Fruit fly (Drosophila melanogaster) whole organism, prepupa: ENCODE results near the gene MFS3.

Experiments used
- CG10631 ChIP-seq: fragments of 200-800 bp; sonication (Bioruptor generic); optimal IDR thresholded peaks from 2 replicates; lab custom pipeline; 2016; ENCODE audit warnings: missing biosample characterization, missing genetic modification characterization
- CG10669 ChIP-seq: fragments of 200-800 bp; sonication (Bioruptor generic); optimal IDR thresholded peaks from 3 replicates; lab custom pipeline; 2018; ENCODE audit warnings: missing biosample characterization, mild to moderate bottlenecking, missing genetic modification characterization, moderate library complexity
- CG11762 ChIP-seq: fragments of 200-800 bp; sonication (Bioruptor generic); optimal IDR thresholded peaks from 3 replicates; lab custom pipeline; 2016; ENCODE audit warnings: missing biosample characterization, missing genetic modification characterization; ENCODE audit not compliant: insufficient read depth
- CG11902 ChIP-seq: fragments of 200-800 bp; sonication (Bioruptor generic); optimal IDR thresholded peaks from 3 replicates; lab custom pipeline; 2016; ENCODE audit warnings: missing biosample characterization, missing genetic modification characterization
- CG1621 ChIP-seq: fragments of 200-800 bp; sonication (Bioruptor generic); optimal IDR thresholded peaks from 3 replicates; lab custom pipeline; 2018; ENCODE audit warnings: missing biosample characterization, mild to moderate bottlenecking, missing genetic modification characterization
- CG16779 ChIP-seq: fragments of 200-800 bp; sonication (Bioruptor generic); optimal IDR thresholded peaks from 3 replicates; lab custom pipeline; 2017; ENCODE audit warnings: missing biosample characterization, mild to moderate bottlenecking, missing genetic modification characterization
- CG3032 ChIP-seq: fragments of 200-800 bp; optimal IDR thresholded peaks from 2 replicates; lab custom pipeline; 2019; ENCODE audit warnings: missing biosample characterization, mild to moderate bottlenecking, missing genetic modification characterization, moderate library complexity
- CG31627 ChIP-seq: fragments of 200-800 bp; sonication (Bioruptor generic); optimal IDR thresholded peaks from 3 replicates; lab custom pipeline; 2016; ENCODE audit warnings: missing biosample characterization, missing genetic modification characterization
- CG32006 ChIP-seq: fragments of 200-800 bp; sonication (Bioruptor generic); optimal IDR thresholded peaks from 3 replicates; lab custom pipeline; 2017; ENCODE audit warnings: missing biosample characterization, mild to moderate bottlenecking, missing genetic modification characterization
- CG34406 ChIP-seq: fragments of 200-800 bp; sonication (Bioruptor generic); optimal IDR thresholded peaks from 3 replicates; lab custom pipeline; 2016; ENCODE audit warnings: missing biosample characterization, missing genetic modification characterization
- CG3919 ChIP-seq: fragments of 200-800 bp; sonication (Bioruptor generic); optimal IDR thresholded peaks from 3 replicates; lab custom pipeline; 2016; ENCODE audit warnings: missing biosample characterization, missing genetic modification characterization
- CG4318 ChIP-seq: fragments of 200-800 bp; sonication (Bioruptor generic); optimal IDR thresholded peaks from 3 replicates; lab custom pipeline; 2017; ENCODE audit warnings: missing biosample characterization, mild to moderate bottlenecking, missing genetic modification characterization
- CG6163 ChIP-seq: fragments of 200-800 bp; sonication (Bioruptor generic); IDR thresholded peaks from 3 replicates; pipeline ENCODE4 v1.3.6; 2022; ENCODE audit warnings: missing biosample characterization, missing genetic modification characterization
- CG6276 ChIP-seq: fragments of 200-800 bp; sonication (Bioruptor generic); optimal IDR thresholded peaks from 2 replicates; lab custom pipeline; 2017; ENCODE audit warnings: missing biosample characterization, mild to moderate bottlenecking, missing genetic modification characterization
- CG6808 ChIP-seq: fragments of 200-800 bp; sonication (Bioruptor generic); optimal IDR thresholded peaks from 3 replicates; lab custom pipeline; 2017; ENCODE audit warnings: missing biosample characterization, missing genetic modification characterization, mild to moderate bottlenecking, moderate library complexity, missing genetic modification reagents
- CG6854 ChIP-seq: fragments of 200-800 bp; sonication (Bioruptor generic); optimal IDR thresholded peaks from 2 replicates; lab custom pipeline; 2017; ENCODE audit warnings: missing biosample characterization, mild to moderate bottlenecking, missing genetic modification characterization
- CG7368 ChIP-seq: fragments of 200-800 bp; sonication (Bioruptor generic); optimal IDR thresholded peaks from 3 replicates; lab custom pipeline; 2016; ENCODE audit warnings: missing biosample characterization, missing genetic modification characterization
- CG8119 ChIP-seq: fragments of 200-800 bp; sonication (Bioruptor generic); IDR thresholded peaks from 3 replicates; pipeline ENCODE4 v1.3.6; 2022; ENCODE audit warnings: missing biosample characterization, missing genetic modification characterization
- CG8319 ChIP-seq: fragments of 200-800 bp; sonication (Bioruptor generic); optimal IDR thresholded peaks from 3 replicates; lab custom pipeline; 2016; ENCODE audit warnings: missing biosample characterization, missing genetic modification characterization
- CG9139 ChIP-seq: fragments of 200-800 bp; sonication (Bioruptor generic); optimal IDR thresholded peaks from 3 replicates; lab custom pipeline; 2017; ENCODE audit warnings: missing biosample characterization, mild to moderate bottlenecking, missing genetic modification characterization
- Eip78C ChIP-seq: fragments of 200-800 bp; sonication (Bioruptor generic); peaks from one replicate; lab custom pipeline; 2016; ENCODE audit warnings: missing biosample characterization, missing genetic modification characterization
- Eip93F ChIP-seq: fragments of 200-800 bp; sonication (Bioruptor generic); optimal IDR thresholded peaks from 2 replicates; lab custom pipeline; 2016; ENCODE audit warnings: missing biosample characterization, mild to moderate bottlenecking, missing genetic modification characterization
- Ets21C ChIP-seq: fragments of 200-800 bp; sonication (Bioruptor generic); optimal IDR thresholded peaks from 3 replicates; lab custom pipeline; 2016; ENCODE audit warnings: missing biosample characterization, missing genetic modification characterization
- Ets96B ChIP-seq: fragments of 200-800 bp; optimal IDR thresholded peaks from 2 replicates; lab custom pipeline; 2019; ENCODE audit warnings: missing biosample characterization, mild to moderate bottlenecking, missing genetic modification characterization, moderate library complexity
- Gug ChIP-seq: fragments of 200-800 bp; sonication (Bioruptor generic); IDR thresholded peaks from 2 replicates; pipeline ENCODE4 v1.3.6; 2022; ENCODE audit warnings: missing biosample characterization, missing genetic modification characterization
- Hr38 ChIP-seq: sonication (Bioruptor generic); optimal IDR thresholded peaks from 2 replicates; lab custom pipeline; 2016; ENCODE audit warnings: missing biosample characterization, missing genetic modification characterization
- Met ChIP-seq: fragments of 200-800 bp; sonication (Bioruptor generic); optimal IDR thresholded peaks from 3 replicates; lab custom pipeline; 2016; ENCODE audit warnings: missing biosample characterization, missing genetic modification characterization
- OdsH ChIP-seq: fragments of 200-800 bp; sonication (Bioruptor generic); optimal IDR thresholded peaks from 3 replicates; lab custom pipeline; 2016; ENCODE audit warnings: missing biosample characterization, missing genetic modification characterization
- Smox ChIP-seq: fragments of 200-800 bp; sonication (Bioruptor generic); optimal IDR thresholded peaks from 3 replicates; lab custom pipeline; 2016; ENCODE audit warnings: missing biosample characterization, missing genetic modification characterization
- achi ChIP-seq: fragments of 200-800 bp; sonication (Bioruptor generic); optimal IDR thresholded peaks from 3 replicates; lab custom pipeline; 2016; ENCODE audit warnings: missing biosample characterization, missing genetic modification characterization
- acj6 ChIP-seq: fragments of 200-800 bp; sonication (Bioruptor generic); optimal IDR thresholded peaks from 3 replicates; lab custom pipeline; 2016; ENCODE audit warnings: missing biosample characterization, missing genetic modification characterization
- cyc ChIP-seq: fragments of 200-800 bp; sonication (Bioruptor generic); optimal IDR thresholded peaks from 3 replicates; lab custom pipeline; 2016; ENCODE audit warnings: missing biosample characterization, missing genetic modification characterization
- dac ChIP-seq: fragments of 200-800 bp; sonication (Bioruptor generic); optimal IDR thresholded peaks from 2 replicates; lab custom pipeline; 2017; ENCODE audit warnings: missing biosample characterization, mild to moderate bottlenecking, missing genetic modification characterization
- dsx ChIP-seq: fragments of 200-800 bp; optimal IDR thresholded peaks from 3 replicates; lab custom pipeline; 2019; ENCODE audit warnings: missing biosample characterization, mild to moderate bottlenecking, missing genetic modification characterization, moderate library complexity; ENCODE audit not compliant: poor library complexity, severe bottlenecking
- eg ChIP-seq: fragments of 200-800 bp; sonication (Bioruptor generic); IDR thresholded peaks from 3 replicates; pipeline ENCODE4 v1.3.6; 2022; ENCODE audit warnings: missing biosample characterization, missing genetic modification characterization
- esn ChIP-seq: fragments of 200-800 bp; sonication (Bioruptor generic); optimal IDR thresholded peaks from 2 replicates; lab custom pipeline; 2016; ENCODE audit warnings: missing biosample characterization, mild to moderate bottlenecking, missing genetic modification characterization, moderate library complexity
- fd85E ChIP-seq: fragments of 200-800 bp; sonication (Bioruptor generic); optimal IDR thresholded peaks from 3 replicates; lab custom pipeline; 2016; ENCODE audit warnings: missing biosample characterization, missing genetic modification characterization
- fkh ChIP-seq: fragments of 200-800 bp; sonication (Bioruptor generic); optimal IDR thresholded peaks from 3 replicates; lab custom pipeline; 2017; ENCODE audit warnings: missing biosample characterization, mild to moderate bottlenecking, missing genetic modification characterization, moderate library complexity
- lz ChIP-seq: fragments of 200-800 bp; sonication (Bioruptor generic); optimal IDR thresholded peaks from 3 replicates; lab custom pipeline; 2016; ENCODE audit warnings: missing biosample characterization, missing genetic modification characterization
- net ChIP-seq: fragments of 200-800 bp; sonication (Bioruptor generic); optimal IDR thresholded peaks from 3 replicates; lab custom pipeline; 2016; ENCODE audit warnings: missing biosample characterization, missing genetic modification characterization
- pdm3 ChIP-seq: fragments of 200-800 bp; sonication (Bioruptor generic); optimal IDR thresholded peaks from 3 replicates; lab custom pipeline; 2016; ENCODE audit warnings: missing biosample characterization, missing genetic modification characterization
- salr ChIP-seq, 2 experiments: fragments of 200-800 bp; sonication (Bioruptor generic); optimal IDR thresholded peaks; 3 replicates each; lab custom pipeline; 2016 to 2018; ENCODE audit warnings: missing biosample characterization in 2 of 2, missing genetic modification characterization in 2 of 2, mild to moderate bottlenecking in 1 of 2
- spab ChIP-seq: fragments of 200-800 bp; sonication (Bioruptor generic); optimal IDR thresholded peaks from 2 replicates; lab custom pipeline; 2017; ENCODE audit warnings: missing biosample characterization, mild to moderate bottlenecking, missing genetic modification characterization, missing genetic modification reagents
- ss ChIP-seq, 2 experiments: fragments of 200-800 bp; sonication (Bioruptor generic); optimal IDR thresholded peaks; 2 replicates in 1 of 2; 3 replicates in 1 of 2; lab custom pipeline; 2017 to 2018; ENCODE audit warnings: mild to moderate bottlenecking in 2 of 2, missing biosample characterization in 2 of 2, missing genetic modification characterization in 2 of 2, moderate library complexity in 1 of 2
- svp ChIP-seq: fragments of 200-800 bp; sonication (Bioruptor generic); peaks from one replicate; lab custom pipeline; 2016; ENCODE audit warnings: missing biosample characterization, missing genetic modification characterization

Gene MFS3

dm6 chr2L:1152693-1153092, 9.7 kb downstream of the MFS3 start:
- TF ChIP-seq CG1621 (tag; lab: Kevin White, UChicago) (no peak), CG6276 (GFP tag; lab: Kevin White, UChicago) (no peak), CG11762 (GFP tag; lab: Kevin White, UChicago) (no peak), CG10631 (GFP tag; lab: Kevin White, UChicago) (no peak), Hr38 (no peak), CG6854 (no peak), CG34406 (GFP tag; lab: Kevin White, UChicago) (no peak), Gug (GFP tag; lab: Robert Waterston, UW) (no peak), fd85E (no peak), salr (GFP tag; optimal IDR thresholded peaks at IDR 0.05; lab: Kevin White, UChicago) (no peak), CG10669 (no peak), esn (no peak), CG32006 (GFP tag; lab: Kevin White, UChicago) (no peak), pdm3 (no peak), ss (GFP tag; optimal IDR thresholded peaks at IDR 0.05; lab: Kevin White, UChicago) (no peak), Met (GFP tag; lab: Kevin White, UChicago) (no peak), spab (no peak)

DNA sequence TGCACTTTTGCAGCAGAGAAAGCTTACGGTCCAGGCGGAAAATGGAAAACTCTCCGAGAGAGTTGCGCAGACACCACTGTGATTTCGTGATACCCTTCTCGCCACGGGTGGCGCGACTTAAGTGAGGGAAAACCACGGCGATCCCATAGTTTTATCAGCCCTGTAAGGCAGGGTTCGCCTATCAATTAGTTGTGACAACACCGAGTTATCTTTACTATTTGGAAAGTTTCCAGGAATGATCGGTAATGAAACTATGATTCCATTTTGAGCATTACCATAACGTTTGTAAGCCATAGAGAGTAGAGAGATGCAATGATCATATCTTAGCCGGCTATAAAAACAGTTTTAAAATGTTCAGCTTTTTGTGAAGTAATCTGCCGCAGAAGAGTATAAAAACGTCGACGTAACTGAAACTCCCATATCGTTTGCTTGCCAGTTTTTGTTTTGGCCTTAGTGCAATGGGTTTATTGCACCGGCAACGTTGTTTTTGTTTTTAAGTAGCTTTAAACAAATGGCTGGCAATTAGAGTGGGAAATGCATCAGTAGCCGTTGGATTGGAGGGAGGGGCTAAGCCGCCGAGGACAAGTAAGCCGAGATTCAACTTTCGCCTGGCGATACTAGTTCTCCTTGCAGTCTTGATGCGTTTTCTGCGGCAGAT, 13.7 kb downstream of the MFS3 start:
- TF ChIP-seq CG31627 (no peak), spab (no peak), CG10631 (GFP tag; lab: Kevin White, UChicago) (no peak), Ets21C (no peak), CG11762 (GFP tag; lab: Kevin White, UChicago) (no peak), salr (GFP tag; optimal IDR thresholded peaks at IDR 0.05; lab: Kevin White, UChicago) (peak in 1 of 2 experiments; percentile 24), dac (GFP tag; lab: Kevin White, UChicago) (peak; percentile 59), CG3919 (GFP tag; lab: Kevin White, UChicago) (no peak), eg (GFP tag; lab: Robert Waterston, UW) (no peak), pdm3 (no peak), lz (GFP tag; lab: Kevin White, UChicago) (no peak), CG1621 (tag; lab: Kevin White, UChicago) (no peak), CG6163 (GFP tag; lab: Robert Waterston, UW) (no peak), fd85E (no peak), achi (no peak), svp (GFP tag; lab: Kevin White, UChicago) (no peak), Ets96B (tag; lab: Kevin White, UChicago) (no peak), CG7368 (GFP tag; lab: Kevin White, UChicago) (no peak), CG6808 (no peak), ss (GFP tag; optimal IDR thresholded peaks at IDR 0.05; lab: Kevin White, UChicago) (no peak), Eip93F (GFP tag; lab: Kevin White, UChicago) (no peak), esn (no peak), CG3032 (no peak), CG8319 (GFP tag; lab: Kevin White, UChicago) (no peak), dsx (GFP tag; lab: Kevin White, UChicago) (no peak), CG6854 (no peak), Gug (GFP tag; lab: Robert Waterston, UW) (no peak), CG9139 (no peak), Smox (no peak), OdsH (GFP tag; lab: Kevin White, UChicago) (no peak), net (no peak), CG6276 (GFP tag; lab: Kevin White, UChicago) (no peak), cyc (GFP tag; lab: Kevin White, UChicago) (no peak), acj6 (GFP tag; lab: Kevin White, UChicago) (no peak), CG8119 (GFP tag; lab: Robert Waterston, UW) (peak; percentile 77), CG11902 (GFP tag; lab: Kevin White, UChicago) (no peak), Eip78C (peak; percentile 60), fkh (GFP tag; lab: Kevin White, UChicago) (no peak), CG16779 (tag; lab: Kevin White, UChicago) (no peak), Met (GFP tag; lab: Kevin White, UChicago) (no peak), CG32006 (GFP tag; lab: Kevin White, UChicago) (peak; percentile 77), CG4318 (GFP tag; lab: Kevin White, UChicago) (no peak)
- TF ChIP-seq, all 60 proteins: peak for 5
